Worm (Caenorhabditis elegans) whole organism, L4 larva: ENCODE results near the gene F49F1.4.

ENCODE experiments used
- F49E8.2 ChIP-seq: sonication (generic microtip); optimal IDR thresholded peaks from 2 replicates; lab custom pipeline; 2016; ENCODE audit warnings: missing compliant biosample characterization, mild to moderate bottlenecking, missing genetic modification characterization, borderline replicate concordance
- T20F7.1 ChIP-seq: fragments of 200-800 bp; sonication (Bioruptor generic); optimal IDR thresholded peaks from 2 replicates; lab custom pipeline; 2018; ENCODE audit warnings: mild to moderate bottlenecking, missing genetic modification characterization, missing compliant biosample characterization
- ZK546.5 ChIP-seq, 2 experiments: sonication (generic microtip); optimal IDR thresholded peaks; 2 replicates each; lab custom pipeline; 2017; ENCODE audit warnings: missing biosample characterization in 2 of 2, missing genetic modification characterization in 2 of 2
- dmd-6 ChIP-seq: fragments of 200-800 bp; sonication (Bioruptor generic); IDR thresholded peaks from 2 replicates; pipeline ENCODE4 v1.3.6; 2022; ENCODE audit warnings: missing genetic modification reagents, missing genetic modification characterization, missing compliant biosample characterization
- fkh-10 ChIP-seq: fragments of 150-350 bp; optimal IDR thresholded peaks from 2 replicates; lab custom pipeline; 2014; ENCODE audit warnings: missing biosample characterization, missing genetic modification reagents, missing genetic modification characterization
- lin-39 ChIP-seq: fragments of 150-350 bp; optimal IDR thresholded peaks from 2 replicates; lab custom pipeline; 2014; ENCODE audit warnings: missing biosample characterization, missing genetic modification reagents, missing genetic modification characterization
- mdt-29 ChIP-seq: fragments of 200-800 bp; sonication (Bioruptor generic); IDR thresholded peaks from 2 replicates; pipeline ENCODE4 v1.3.6; 2022; ENCODE audit warnings: missing genetic modification reagents, missing genetic modification characterization, missing compliant biosample characterization
- mep-1 ChIP-seq: fragments of 150-350 bp; sonication (generic microtip); optimal IDR thresholded peaks from 3 replicates; lab custom pipeline; 2014; ENCODE audit warnings: missing biosample characterization, missing genetic modification characterization
- pha-4 ChIP-seq, 2 experiments: fragments of 150-350 bp in 1 of 2; fragments of 200-800 bp in 1 of 2; sonication (Bioruptor generic) in 1 of 2; IDR thresholded peaks in 1 of 2; optimal IDR thresholded peaks in 1 of 2; 2 replicates each; pipeline versions ENCODE4 v1.3.6 to Lab custom; 2014 to 2022; ENCODE audit warnings: missing genetic modification characterization in 2 of 2, missing genetic modification reagents in 2 of 2, missing biosample characterization in 1 of 2, missing compliant biosample characterization in 1 of 2
- unc-130 ChIP-seq: sonication (generic microtip); optimal IDR thresholded peaks from 2 replicates; lab custom pipeline; 2016; ENCODE audit warnings: missing genetic modification reagents, missing genetic modification characterization, missing compliant biosample characterization
- ztf-11 ChIP-seq: fragments of 150-350 bp; optimal IDR thresholded peaks from 2 replicates; lab custom pipeline; 2014; ENCODE audit warnings: missing biosample characterization, missing genetic modification characterization

DNA sequence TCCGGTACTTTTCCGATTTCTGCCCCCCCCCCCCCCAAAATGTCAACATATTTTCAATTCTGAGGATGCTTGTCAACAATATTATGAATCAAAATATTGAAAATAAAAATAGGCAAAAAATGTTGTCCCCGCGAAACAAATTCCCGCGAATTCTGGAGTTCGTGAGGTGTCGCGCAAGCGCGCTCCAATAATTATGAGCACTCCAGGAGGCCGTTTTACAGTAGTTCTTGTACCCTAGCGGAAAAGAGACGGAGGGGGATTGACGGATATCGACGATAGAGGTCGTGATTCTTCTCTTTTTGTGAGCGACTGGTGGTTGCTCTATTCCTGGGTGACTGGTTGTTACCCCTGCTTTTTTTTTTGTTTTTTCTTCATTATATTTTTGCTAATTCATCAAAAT, 44.7 kb downstream of the F49F1.4 start:
- TF ChIP-seq pha-4 (GFP tag; IDR thresholded peaks at IDR 0.05; lab: Robert Waterston, UW), result no peak
- no peak for TF ChIP-seq pha-4 (tag; optimal IDR thresholded peaks at IDR 0.05; lab: Kevin White, UChicago)
- no peak for TF ChIP-seq T20F7.1
- TF ChIP-seq fkh-10 (GFP tag; lab: Kevin White, UChicago), result no peak
- TF ChIP-seq lin-39 (tag; lab: Kevin White, UChicago), result no peak
- TF ChIP-seq ztf-11 (tag; lab: Kevin White, UChicago), result no peak
- no peak for TF ChIP-seq F49E8.2
- TF ChIP-seq unc-130 (GFP tag; lab: Kevin White, UChicago), result no peak
- TF ChIP-seq mep-1 (tag; lab: Kevin White, UChicago), result no peak
- TF ChIP-seq ZK546.5 (tag; optimal IDR thresholded peaks at IDR 0.05; lab: Kevin White, UChicago), result no peak
- TF ChIP-seq dmd-6, result no peak
- no peak for TF ChIP-seq mdt-29 (GFP tag; lab: Robert Waterston, UW)
